Worm (Caenorhabditis elegans) whole organism, L1 larva: ENCODE data around the gene wdr-54.
A peak's percentile ranks its signal among the peaks of the same experiment; 100 is the strongest.

ENCODE experiments used
- C04F5.9 ChIP-seq: sonication (generic microtip); optimal IDR thresholded peaks from 2 replicates; lab custom pipeline; 2016; ENCODE audit warnings: missing genetic modification characterization, missing compliant biosample characterization
- F16B12.6 ChIP-seq: fragments of 150-350 bp; optimal IDR thresholded peaks from 2 replicates; lab custom pipeline; 2014; ENCODE audit warnings: missing biosample characterization, missing genetic modification characterization
- Y116A8C.19 ChIP-seq: sonication (generic microtip); optimal IDR thresholded peaks from 2 replicates; lab custom pipeline; 2016; ENCODE audit warnings: missing compliant biosample characterization, missing genetic modification characterization, borderline replicate concordance
- alr-1 ChIP-seq: fragments of 200-800 bp; sonication (Bioruptor generic); optimal IDR thresholded peaks from 2 replicates; lab custom pipeline; 2018; ENCODE audit warnings: borderline replicate concordance, mild to moderate bottlenecking, missing genetic modification characterization, missing compliant biosample characterization
- ama-1 ChIP-seq: fragments of 150-350 bp; optimal IDR thresholded peaks from 2 replicates; lab custom pipeline; 2014
- ceh-63 ChIP-seq: fragments of 200-800 bp; sonication (Bioruptor generic); optimal IDR thresholded peaks from 2 replicates; lab custom pipeline; 2018; ENCODE audit warnings: mild to moderate bottlenecking, missing genetic modification characterization, missing compliant biosample characterization
- ceh-8 ChIP-seq: fragments of 200-800 bp; sonication (Bioruptor generic); optimal IDR thresholded peaks from 2 replicates; lab custom pipeline; 2018; ENCODE audit warnings: mild to moderate bottlenecking, missing genetic modification characterization, moderate library complexity, missing compliant biosample characterization
- ceh-82 ChIP-seq, 3 experiments: fragments of 150-350 bp in 1 of 3; sonication (generic microtip) in 2 of 3; optimal IDR thresholded peaks; 2 replicates each; lab custom pipeline; 2014 to 2017; ENCODE audit warnings: missing biosample characterization in 3 of 3, missing genetic modification characterization in 3 of 3
- ceh-90 ChIP-seq: sonication (generic microtip); optimal IDR thresholded peaks from 2 replicates; lab custom pipeline; 2016; ENCODE audit warnings: missing genetic modification characterization, missing compliant biosample characterization
- efl-1 ChIP-seq, 4 experiments: fragments of 150-350 bp; optimal IDR thresholded peaks in 3 of 4; peaks in 1 of 4; 1 replicate in 1 of 4; 2 replicates in 3 of 4; lab custom pipeline; 2014; ENCODE audit warnings: missing biosample characterization in 2 of 4, missing genetic modification characterization in 2 of 4, missing genetic modification reagents in 2 of 4
- efl-3 ChIP-seq: fragments of 200-800 bp; sonication (Bioruptor generic); optimal IDR thresholded peaks from 2 replicates; lab custom pipeline; 2018; ENCODE audit warnings: mild to moderate bottlenecking, missing genetic modification characterization, missing compliant biosample characterization
- egl-13 ChIP-seq: sonication (generic microtip); optimal IDR thresholded peaks from 2 replicates; lab custom pipeline; 2016; ENCODE audit warnings: missing genotype, missing genetic modification reagents, missing genetic modification characterization, missing compliant biosample characterization
- egl-27 ChIP-seq, 2 experiments: fragments of 150-350 bp in 1 of 2; sonication (generic microtip); optimal IDR thresholded peaks; 3 replicates each; lab custom pipeline; 2017 to 2018; ENCODE audit warnings: missing biosample characterization in 2 of 2, missing genetic modification characterization in 2 of 2, missing genetic modification reagents in 2 of 2
- elt-3 ChIP-seq, 6 experiments: fragments of 150-350 bp in 1 of 6; sonication (generic microtip); optimal IDR thresholded peaks; 2 replicates each; lab custom pipeline; 2017 to 2018; ENCODE audit warnings: missing biosample characterization in 6 of 6, missing genetic modification characterization in 6 of 6, inconsistent platforms in 1 of 6
- fos-1 ChIP-seq: fragments of 150-350 bp; optimal IDR thresholded peaks from 2 replicates; lab custom pipeline; 2014; ENCODE audit warnings: missing biosample characterization, missing genetic modification characterization
- grh-1 ChIP-seq: fragments of 200-800 bp; sonication (Bioruptor generic); IDR thresholded peaks from 2 replicates; pipeline ENCODE4 v1.3.6; 2022; ENCODE audit warnings: missing genetic modification reagents, missing genetic modification characterization, missing compliant biosample characterization
- hlh-17 ChIP-seq: fragments of 200-800 bp; sonication (Bioruptor generic); optimal IDR thresholded peaks from 2 replicates; lab custom pipeline; 2018; ENCODE audit warnings: missing genetic modification characterization, mild to moderate bottlenecking, missing compliant biosample characterization, moderate library complexity, borderline replicate concordance
- hlh-4 ChIP-seq: sonication (generic microtip); optimal IDR thresholded peaks from 2 replicates; lab custom pipeline; 2016; ENCODE audit warnings: mild to moderate bottlenecking, missing genetic modification characterization, missing compliant biosample characterization
- hpl-2 ChIP-seq: fragments of 150-350 bp; optimal IDR thresholded peaks from 2 replicates; lab custom pipeline; 2014; ENCODE audit warnings: missing biosample characterization, missing genetic modification reagents, missing genetic modification characterization
- irx-1 ChIP-seq: sonication (generic microtip); optimal IDR thresholded peaks from 2 replicates; lab custom pipeline; 2016; ENCODE audit warnings: missing genetic modification characterization, missing compliant biosample characterization
- lin-13 ChIP-seq: fragments of 150-350 bp; optimal IDR thresholded peaks from 2 replicates; lab custom pipeline; 2014; ENCODE audit warnings: missing biosample characterization, missing genetic modification reagents, missing genetic modification characterization
- lin-14 ChIP-seq: fragments of 200-800 bp; sonication (Bioruptor generic); optimal IDR thresholded peaks from 2 replicates; lab custom pipeline; 2018; ENCODE audit warnings: mild to moderate bottlenecking, missing genetic modification characterization, moderate library complexity, missing compliant biosample characterization
- lin-15B ChIP-seq: fragments of 150-350 bp; sonication (generic microtip); optimal IDR thresholded peaks from 3 replicates; lab custom pipeline; 2014; ENCODE audit warnings: missing biosample characterization, missing genetic modification characterization
- lin-35 ChIP-seq, 2 experiments: fragments of 150-350 bp; optimal IDR thresholded peaks; 2 replicates each; lab custom pipeline; 2014; ENCODE audit warnings: missing biosample characterization in 2 of 2, missing genetic modification characterization in 2 of 2, missing genetic modification reagents in 2 of 2
- mab-9 ChIP-seq: fragments of 200-800 bp; sonication (Bioruptor generic); IDR thresholded peaks from 2 replicates; pipeline ENCODE4 v1.3.6; 2022; ENCODE audit warnings: missing genetic modification reagents, missing genetic modification characterization, missing compliant biosample characterization
- mep-1 ChIP-seq: fragments of 150-350 bp; optimal IDR thresholded peaks from 2 replicates; lab custom pipeline; 2014; ENCODE audit warnings: missing biosample characterization, missing genetic modification characterization
- nhr-11 ChIP-seq: fragments of 150-350 bp; optimal IDR thresholded peaks from 2 replicates; lab custom pipeline; 2014; ENCODE audit warnings: missing biosample characterization, missing genetic modification characterization
- nhr-12 ChIP-seq: sonication (generic microtip); optimal IDR thresholded peaks from 2 replicates; lab custom pipeline; 2017; ENCODE audit warnings: missing biosample characterization, missing genetic modification characterization
- nhr-20 ChIP-seq: sonication (generic microtip); optimal IDR thresholded peaks from 2 replicates; lab custom pipeline; 2016; ENCODE audit warnings: mild to moderate bottlenecking, missing genetic modification characterization, missing compliant biosample characterization
- nhr-47 ChIP-seq: sonication (generic microtip); optimal IDR thresholded peaks from 2 replicates; lab custom pipeline; 2016; ENCODE audit warnings: mild to moderate bottlenecking, missing genetic modification characterization, moderate library complexity, missing compliant biosample characterization
- nhr-71 ChIP-seq: sonication (generic microtip); optimal IDR thresholded peaks from 2 replicates; lab custom pipeline; 2016; ENCODE audit warnings: mild to moderate bottlenecking, missing genetic modification characterization, moderate library complexity, missing compliant biosample characterization
- nhr-84 ChIP-seq: sonication (generic microtip); optimal IDR thresholded peaks from 2 replicates; lab custom pipeline; 2017; ENCODE audit warnings: missing biosample characterization, missing genetic modification characterization
- nhr-85 ChIP-seq: sonication (generic microtip); peaks from one replicate; lab custom pipeline; 2016; ENCODE audit warnings: missing genetic modification characterization, inconsistent platforms, missing compliant biosample characterization
- nhr-90 ChIP-seq: sonication (generic microtip); optimal IDR thresholded peaks from 2 replicates; lab custom pipeline; 2016; ENCODE audit warnings: mild to moderate bottlenecking, missing genetic modification characterization, missing compliant biosample characterization; ENCODE audit not compliant: poor library complexity
- pag-3 ChIP-seq: sonication (generic microtip); optimal IDR thresholded peaks from 2 replicates; lab custom pipeline; 2017; ENCODE audit warnings: missing genetic modification characterization, mild to moderate bottlenecking, missing compliant biosample characterization, antibody characterized with exemption, borderline replicate concordance; ENCODE audit not compliant: insufficient read depth
- pqm-1 ChIP-seq: sonication (generic microtip); optimal IDR thresholded peaks from 3 replicates; lab custom pipeline; 2017; ENCODE audit warnings: missing biosample characterization, missing genetic modification characterization
- skn-1 ChIP-seq: fragments of 150-350 bp; optimal IDR thresholded peaks from 2 replicates; lab custom pipeline; 2014; ENCODE audit warnings: missing biosample characterization, missing genetic modification characterization
- snpc-4 ChIP-seq: fragments of 150-350 bp; optimal IDR thresholded peaks from 2 replicates; lab custom pipeline; 2014; ENCODE audit warnings: missing biosample characterization, missing genetic modification characterization
- snu-23 ChIP-seq: sonication (generic microtip); optimal IDR thresholded peaks from 2 replicates; lab custom pipeline; 2016; ENCODE audit warnings: missing genetic modification characterization, missing compliant biosample characterization
- sox-4 ChIP-seq: sonication (generic microtip); optimal IDR thresholded peaks from 2 replicates; lab custom pipeline; 2016; ENCODE audit warnings: missing genetic modification characterization, missing compliant biosample characterization
- sptf-1 ChIP-seq: fragments of 150-350 bp; optimal IDR thresholded peaks from 2 replicates; lab custom pipeline; 2014; ENCODE audit warnings: missing biosample characterization, missing genetic modification characterization
- sup-37 ChIP-seq: fragments of 200-800 bp; sonication (Bioruptor generic); optimal IDR thresholded peaks from 2 replicates; lab custom pipeline; 2018; ENCODE audit warnings: mild to moderate bottlenecking, missing genetic modification characterization, missing compliant biosample characterization
- tbx-2 ChIP-seq: sonication (generic microtip); optimal IDR thresholded peaks from 2 replicates; lab custom pipeline; 2016; ENCODE audit warnings: missing genetic modification characterization, missing compliant biosample characterization
- unc-130 ChIP-seq: fragments of 150-350 bp; optimal IDR thresholded peaks from 2 replicates; lab custom pipeline; 2017; ENCODE audit warnings: missing biosample characterization, missing genetic modification characterization, inconsistent platforms
- unc-30 ChIP-seq: sonication (generic microtip); optimal IDR thresholded peaks from 2 replicates; lab custom pipeline; 2017; ENCODE audit warnings: missing biosample characterization, missing genetic modification characterization
- unc-62 ChIP-seq: fragments of 150-350 bp; optimal IDR thresholded peaks from 2 replicates; lab custom pipeline; 2014; ENCODE audit warnings: missing biosample characterization, missing genetic modification reagents, missing genetic modification characterization
- unc-86 ChIP-seq: sonication (generic microtip); optimal IDR thresholded peaks from 2 replicates; lab custom pipeline; 2016; ENCODE audit warnings: missing genetic modification characterization, missing compliant biosample characterization
- vab-15 ChIP-seq: sonication (generic microtip); optimal IDR thresholded peaks from 2 replicates; lab custom pipeline; 2017; ENCODE audit warnings: missing genotype, mild to moderate bottlenecking, missing genetic modification characterization, missing compliant biosample characterization
- xbp-1 ChIP-seq: sonication (generic microtip); optimal IDR thresholded peaks from 2 replicates; lab custom pipeline; 2016; ENCODE audit warnings: missing genetic modification characterization, missing compliant biosample characterization
- zip-4 ChIP-seq: fragments of 200-800 bp; sonication (Bioruptor generic); optimal IDR thresholded peaks from 2 replicates; lab custom pipeline; 2018; ENCODE audit warnings: mild to moderate bottlenecking, missing genetic modification characterization, moderate library complexity, missing compliant biosample characterization
- ztf-11 ChIP-seq, 2 experiments: sonication (generic microtip); optimal IDR thresholded peaks; 2 replicates each; lab custom pipeline; 2016 to 2017; ENCODE audit warnings: missing genetic modification characterization in 2 of 2, missing biosample characterization in 1 of 2, missing compliant biosample characterization in 1 of 2

Gene wdr-54

DNA sequence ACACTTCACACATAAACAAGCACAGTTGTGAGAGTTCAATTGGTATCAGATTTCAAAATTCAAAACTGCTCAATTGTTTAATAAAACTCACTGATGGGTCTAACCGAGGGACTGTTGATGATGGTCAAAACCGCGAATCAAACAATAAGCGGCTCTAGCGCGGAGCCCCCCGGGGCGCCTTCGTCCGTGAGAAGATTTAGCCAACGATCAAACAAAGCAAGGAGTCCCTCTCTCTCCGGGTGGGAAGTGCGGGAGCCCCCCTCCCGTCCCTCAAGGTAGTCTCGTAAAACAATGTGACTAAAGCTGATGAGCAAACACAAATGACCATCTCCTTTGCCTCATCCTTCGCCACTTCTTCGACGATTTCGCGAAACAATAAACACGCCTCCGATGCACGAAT is 29.0 kb downstream of the wdr-54 start:
- TF ChIP-seq efl-1 (optimal IDR thresholded peaks at IDR 0.05; lab: Kevin White, UChicago) (no peak), efl-1 (GFP tag; optimal IDR thresholded peaks at IDR 0.05 in 1 of 2; lab: Kevin White, UChicago) (no peak), ama-1 (lab: Kevin White, UChicago) (no peak), ceh-82 (tag; optimal IDR thresholded peaks at IDR 0.05; lab: Kevin White, UChicago) (no peak), hlh-4 (tag; lab: Kevin White, UChicago) (no peak), lin-15B (no peak), irx-1 (tag; lab: Kevin White, UChicago) (no peak), nhr-11 (no peak), vab-15 (tag; lab: Kevin White, UChicago) (no peak), pqm-1 (tag; lab: Kevin White, UChicago) (no peak), ceh-8 (GFP tag; lab: Kevin White, UChicago) (no peak), mab-9 (GFP tag; lab: Robert Waterston, UW) (no peak), alr-1 (no peak), F16B12.6 (tag; lab: Kevin White, UChicago) (no peak), efl-3 (GFP tag; lab: Kevin White, UChicago) (no peak), snpc-4 (tag; lab: Kevin White, UChicago) (no peak), hpl-2 (GFP tag; lab: Kevin White, UChicago) (no peak)
- TF ChIP-seq, all 84 proteins: peak for 0

DNA sequence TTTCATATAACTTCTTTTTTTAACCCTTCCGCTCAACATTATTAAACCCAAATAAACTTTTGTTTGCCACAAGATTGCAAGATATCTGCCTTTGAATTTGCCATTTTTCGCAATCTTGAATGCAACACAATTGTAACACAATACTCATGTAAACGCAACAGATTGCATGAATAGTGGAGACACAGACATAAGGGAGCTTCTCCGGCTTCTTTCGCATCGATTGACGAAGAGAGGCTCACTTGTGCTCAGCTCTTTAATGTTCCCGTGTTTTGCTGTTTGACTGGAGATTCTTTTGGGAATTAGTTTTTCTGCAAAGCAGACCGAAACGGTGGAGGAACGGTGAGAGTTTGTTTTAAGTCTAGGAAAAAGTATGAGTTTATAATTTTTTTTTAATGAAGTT is 30.7 kb downstream of the wdr-54 start, which contains the start of gene F56F10.2:
Gene F56F10.2 (plus strand): TSS at position 215 of the 400 bp plus-strand sequence.
- TF ChIP-seq F16B12.6 (tag; lab: Kevin White, UChicago), result no peak
- no peak for TF ChIP-seq pag-3 (tag; lab: Kevin White, UChicago)
- no peak for TF ChIP-seq ztf-11 (tag; optimal IDR thresholded peaks at IDR 0.05; lab: Kevin White, UChicago)
- TF ChIP-seq mep-1, result peak; percentile 5
- TF ChIP-seq zip-4, result no peak
- no peak for TF ChIP-seq C04F5.9
- no peak for TF ChIP-seq nhr-85 (tag; lab: Kevin White, UChicago)
- no peak for TF ChIP-seq ceh-63 (GFP tag; lab: Kevin White, UChicago)
- no peak for TF ChIP-seq xbp-1 (tag; lab: Kevin White, UChicago)
- no peak for TF ChIP-seq nhr-90 (tag; lab: Kevin White, UChicago)
- TF ChIP-seq nhr-12 (tag; lab: Kevin White, UChicago), result no peak
- peak; percentile 3 for TF ChIP-seq snu-23 (GFP tag; lab: Kevin White, UChicago)
- no peak for TF ChIP-seq lin-13
- peak; percentile 32 for TF ChIP-seq nhr-71
- no peak for TF ChIP-seq sox-4 (tag; lab: Kevin White, UChicago)
- TF ChIP-seq nhr-20 (tag; lab: Kevin White, UChicago), result no peak
- TF ChIP-seq unc-30, result no peak
- TF ChIP-seq Y116A8C.19 (tag; lab: Kevin White, UChicago), result no peak
- TF ChIP-seq fos-1 (tag; lab: Kevin White, UChicago), result no peak
- TF ChIP-seq egl-27 (tag; optimal IDR thresholded peaks at IDR 0.05; lab: Kevin White, UChicago), result no peak
- no peak for TF ChIP-seq nhr-84
- TF ChIP-seq unc-62, result no peak
- no peak for TF ChIP-seq tbx-2
- TF ChIP-seq hlh-17, result no peak
- TF ChIP-seq sptf-1 (tag; lab: Kevin White, UChicago), result no peak
- no peak for TF ChIP-seq egl-13 (tag; lab: Kevin White, UChicago)
- TF ChIP-seq skn-1 (tag; lab: Kevin White, UChicago), result peak; percentile 44
- no peak for TF ChIP-seq grh-1 (GFP tag; lab: Robert Waterston, UW)
- TF ChIP-seq sup-37 (GFP tag; lab: Kevin White, UChicago), result no peak
- no peak for TF ChIP-seq unc-86
- no peak for TF ChIP-seq nhr-11
- no peak for TF ChIP-seq unc-130
- no peak for TF ChIP-seq alr-1
- TF ChIP-seq hpl-2 (GFP tag; lab: Kevin White, UChicago), result no peak
- no peak for TF ChIP-seq elt-3 (tag; optimal IDR thresholded peaks at IDR 0.05; lab: Kevin White, UChicago)
- no peak for TF ChIP-seq lin-35 (GFP tag; optimal IDR thresholded peaks at IDR 0.05; lab: Kevin White, UChicago)
- TF ChIP-seq nhr-47 (tag; lab: Kevin White, UChicago), result peak; percentile 12
- peak in 2 of 3 experiments; percentile 0 to 18 for TF ChIP-seq ceh-82 (tag; optimal IDR thresholded peaks at IDR 0.05; lab: Kevin White, UChicago)
- TF ChIP-seq ceh-90 (tag; lab: Kevin White, UChicago), result no peak
- TF ChIP-seq lin-14 (GFP tag; lab: Kevin White, UChicago), result peak; percentile 72
- TF ChIP-seq, all 84 proteins: peak for 7
